Worm (Caenorhabditis elegans) whole organism, mixed stage, embryonic: ENCODE data around the gene cccp-1.

Experiments
- blmp-1 ChIP-seq: fragments of 150-350 bp; optimal IDR thresholded peaks from 2 replicates; lab custom pipeline; 2014; ENCODE audit warnings: missing biosample characterization, missing genetic modification characterization
- ceh-39 ChIP-seq: fragments of 150-350 bp; optimal IDR thresholded peaks from 2 replicates; lab custom pipeline; 2014; ENCODE audit warnings: missing biosample characterization, missing genetic modification characterization
- ceh-83 ChIP-seq: fragments of 200-800 bp; sonication (Bioruptor generic); optimal IDR thresholded peaks from 2 replicates; lab custom pipeline; 2018; ENCODE audit warnings: mild to moderate bottlenecking, missing genetic modification characterization, missing compliant biosample characterization
- lsy-2 ChIP-seq: fragments of 150-350 bp; optimal IDR thresholded peaks from 2 replicates; lab custom pipeline; 2014; ENCODE audit warnings: missing biosample characterization, missing genetic modification characterization
- mep-1 ChIP-seq: fragments of 150-350 bp; optimal IDR thresholded peaks from 2 replicates; lab custom pipeline; 2017; ENCODE audit warnings: missing biosample characterization, missing genetic modification reagents, missing genetic modification characterization, inconsistent platforms
- mls-2 ChIP-seq: sonication (generic microtip); optimal IDR thresholded peaks from 2 replicates; lab custom pipeline; 2016; ENCODE audit warnings: mild to moderate bottlenecking, missing genetic modification characterization, moderate library complexity, missing compliant biosample characterization
- nhr-237 ChIP-seq: fragments of 150-350 bp; optimal IDR thresholded peaks from 2 replicates; lab custom pipeline; 2014; ENCODE audit warnings: missing biosample characterization, missing genetic modification characterization
- nhr-28 ChIP-seq: fragments of 150-350 bp; optimal IDR thresholded peaks from 2 replicates; lab custom pipeline; 2014; ENCODE audit warnings: missing biosample characterization, missing genetic modification characterization
- snpc-4 ChIP-seq: fragments of 150-350 bp; optimal IDR thresholded peaks from 2 replicates; lab custom pipeline; 2014; ENCODE audit warnings: missing biosample characterization, missing genetic modification characterization
- sptf-1 ChIP-seq: sonication (generic microtip); optimal IDR thresholded peaks from 2 replicates; lab custom pipeline; 2017; ENCODE audit warnings: mild to moderate bottlenecking, missing genetic modification characterization, moderate library complexity, missing compliant biosample characterization
- unc-62 ChIP-seq: fragments of 150-350 bp; optimal IDR thresholded peaks from 2 replicates; lab custom pipeline; 2014; ENCODE audit warnings: missing biosample characterization, missing genetic modification reagents, missing genetic modification characterization
- ztf-11 ChIP-seq: fragments of 150-350 bp; optimal IDR thresholded peaks from 2 replicates; lab custom pipeline; 2014; ENCODE audit warnings: missing biosample characterization, missing genetic modification characterization

DNA sequence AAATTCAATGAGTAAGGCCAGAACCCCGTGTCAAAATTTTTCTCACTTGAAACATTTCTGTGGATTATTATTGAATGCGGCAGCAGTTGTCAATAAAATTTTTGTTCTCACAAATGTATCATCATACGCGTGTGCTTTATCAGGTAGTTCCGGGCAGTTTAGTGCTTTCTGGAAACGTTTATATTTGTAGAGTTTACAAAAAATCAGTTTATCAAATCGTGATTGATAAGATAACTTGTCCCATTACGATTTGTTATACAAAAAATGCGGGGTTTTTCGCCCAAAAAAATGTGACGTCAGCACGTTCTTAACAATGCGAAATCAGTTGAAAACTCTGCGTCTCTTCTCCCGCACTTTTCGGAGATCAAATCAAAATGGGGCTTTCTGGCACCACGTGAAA is 27.4 kb upstream of the cccp-1 start:
- TF ChIP-seq nhr-28 (tag; lab: Kevin White, UChicago) (no peak), nhr-237 (tag; lab: Kevin White, UChicago) (no peak), ceh-83 (GFP tag; lab: Kevin White, UChicago) (no peak), snpc-4 (tag; lab: Kevin White, UChicago) (no peak), ztf-11 (tag; lab: Kevin White, UChicago) (no peak), unc-62 (GFP tag; lab: Kevin White, UChicago) (no peak), blmp-1 (tag; lab: Kevin White, UChicago) (no peak), mls-2 (no peak), lsy-2 (tag; lab: Kevin White, UChicago) (no peak), ceh-39 (tag; lab: Kevin White, UChicago) (no peak), mep-1 (no peak), sptf-1 (tag; lab: Kevin White, UChicago) (no peak)
